Worm (Caenorhabditis elegans): Measurements from ENCODE around the gene T09F5.20.

Gene T09F5.20

DNA sequence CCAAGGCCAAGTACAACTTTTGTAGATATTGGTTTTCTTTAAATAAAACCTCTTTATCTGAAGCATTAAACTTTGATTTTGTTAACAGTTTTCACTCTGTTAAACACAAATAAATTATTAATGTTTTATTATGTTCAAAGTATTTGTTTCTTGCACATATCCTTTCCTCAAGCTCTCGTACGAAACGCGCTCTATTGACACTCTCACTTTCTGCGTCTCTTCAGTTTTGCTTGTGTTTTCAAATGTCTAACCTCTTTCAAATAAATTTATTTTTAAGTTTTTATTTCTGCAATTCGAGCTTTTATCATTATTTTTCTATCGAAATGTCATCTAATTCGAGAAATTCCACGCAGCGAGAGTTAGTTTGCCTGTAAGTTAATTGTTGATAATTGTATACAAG is 3.9 kb downstream of the T09F5.20 start, which contains the start of gene K08F9.4 (continued):
- TF ChIP-seq sup-37 (GFP tag; optimal IDR thresholded peaks at IDR 0.05) (no peak), nhr-84 (tag; optimal IDR thresholded peaks at IDR 0.05) (no peak), mab-9 (GFP tag; IDR thresholded peaks at IDR 0.05) (no peak), vab-15 (tag; optimal IDR thresholded peaks at IDR 0.05) (peak; percentile 2), C34B4.2 (tag; optimal IDR thresholded peaks at IDR 0.05) (no peak), elt-2 (tag; optimal IDR thresholded peaks at IDR 0.05) (no peak), efl-1 (optimal IDR thresholded peaks at IDR 0.05) (peak; percentile 82 to 83), efl-1 (GFP tag; optimal IDR thresholded peaks at IDR 0.05 in 1 of 2) (peak; percentile 72 to 95), nhr-76 (tag; optimal IDR thresholded peaks at IDR 0.05) (no peak), nhr-47 (tag; optimal IDR thresholded peaks at IDR 0.05) (peak; percentile 68), rnt-1 (tag; optimal IDR thresholded peaks at IDR 0.05) (peak; percentile 73), aly-2 (tag; optimal IDR thresholded peaks at IDR 0.05) (no peak), alr-1 (tag; optimal IDR thresholded peaks at IDR 0.05; ENCODE audit: borderline replicate concordance) (no peak), ets-5 (GFP tag; IDR thresholded peaks at IDR 0.05) (no peak), nhr-28 (tag; optimal IDR thresholded peaks at IDR 0.05) (no peak), pqm-1 (tag; optimal IDR thresholded peaks at IDR 0.05) (no peak), snpc-4 (tag; optimal IDR thresholded peaks at IDR 0.05) (peak; percentile 72), nhr-12 (tag; optimal IDR thresholded peaks at IDR 0.05) (no peak), fkh-4 (tag; optimal IDR thresholded peaks at IDR 0.05; ENCODE audit: borderline replicate concordance) (no peak), unc-30 (tag; optimal IDR thresholded peaks at IDR 0.05) (no peak), nhr-90 (tag; optimal IDR thresholded peaks at IDR 0.05; ENCODE audit: poor library complexity) (peak; percentile 75), unc-130 (tag; optimal IDR thresholded peaks at IDR 0.05) (peak; percentile 70), mep-1 (tag; optimal IDR thresholded peaks at IDR 0.05) (peak; percentile 83), nhr-19 (GFP tag; conservative IDR thresholded peaks at IDR 0.05) (no peak), ztf-4 (tag; optimal IDR thresholded peaks at IDR 0.05) (no peak), isw-1 (GFP tag; IDR thresholded peaks at IDR 0.05) (no peak), ces-1 (GFP tag; optimal IDR thresholded peaks at IDR 0.05) (no peak), aha-1 (tag; optimal IDR thresholded peaks at IDR 0.05) (no peak), mdl-1 (tag; optimal IDR thresholded peaks at IDR 0.05) (no peak), hpl-2 (GFP tag; optimal IDR thresholded peaks at IDR 0.05) (no peak), nhr-20 (tag; optimal IDR thresholded peaks at IDR 0.05) (peak; percentile 68), ceh-82 (tag; optimal IDR thresholded peaks at IDR 0.05) (peak; percentile 24 to 71 (median 55)), lin-39 (tag; optimal IDR thresholded peaks at IDR 0.05) (no peak), ceh-8 (GFP tag; optimal IDR thresholded peaks at IDR 0.05) (no peak), lir-3 (tag; optimal IDR thresholded peaks at IDR 0.05; ENCODE audit: poor library complexity) (peak; percentile 46), nhr-71 (tag; optimal IDR thresholded peaks at IDR 0.05) (peak; percentile 80), blmp-1 (tag; optimal IDR thresholded peaks at IDR 0.05) (peak; percentile 100), lin-14 (GFP tag; optimal IDR thresholded peaks at IDR 0.05) (peak; percentile 81), unc-98 (GFP tag; IDR thresholded peaks at IDR 0.05) (no peak), C04F5.9 (tag; optimal IDR thresholded peaks at IDR 0.05) (no peak), ama-1 (optimal IDR thresholded peaks at IDR 0.05) (no peak), elt-3 (tag; optimal IDR thresholded peaks at IDR 0.05) (peak in 2 of 6 experiments; percentile 26 to 72), tbx-2 (tag; optimal IDR thresholded peaks at IDR 0.05) (peak; percentile 50), lin-15B (tag; optimal IDR thresholded peaks at IDR 0.05) (peak; percentile 84), ceh-88 (GFP tag; IDR thresholded peaks at IDR 0.05) (no peak), efl-3 (GFP tag; optimal IDR thresholded peaks at IDR 0.05) (no peak), fos-1 (tag; optimal IDR thresholded peaks at IDR 0.05) (no peak), grh-1 (GFP tag; IDR thresholded peaks at IDR 0.05) (peak; percentile 31; the same call in 1 of the 2 replicates), xbp-1 (tag; optimal IDR thresholded peaks at IDR 0.05) (peak; percentile 63), sptf-1 (tag; optimal IDR thresholded peaks at IDR 0.05) (no peak), lin-13 (GFP tag; optimal IDR thresholded peaks at IDR 0.05) (peak; percentile 20), nhr-85 (tag) (peak; percentile 89), nhr-237 (tag; optimal IDR thresholded peaks at IDR 0.05) (peak; percentile 55), hlh-17 (GFP tag; optimal IDR thresholded peaks at IDR 0.05; ENCODE audit: borderline replicate concordance) (no peak)
